Worm (Caenorhabditis elegans) whole organism, late embryonic: ENCODE data around the gene lips-5.

Source experiments
- ama-1 ChIP-seq: fragments of 150-350 bp; optimal IDR thresholded peaks from 2 replicates; lab custom pipeline; 2014
- dmd-4 ChIP-seq: sonication (generic microtip); optimal IDR thresholded peaks from 2 replicates; lab custom pipeline; 2016; ENCODE audit warnings: borderline replicate concordance, missing genetic modification characterization, missing compliant biosample characterization
- hlh-15 ChIP-seq: sonication (generic microtip); optimal IDR thresholded peaks from 2 replicates; lab custom pipeline; 2016; ENCODE audit warnings: missing genetic modification characterization, missing compliant biosample characterization
- mec-3 ChIP-seq: sonication (generic microtip); optimal IDR thresholded peaks from 2 replicates; lab custom pipeline; 2016; ENCODE audit warnings: borderline replicate concordance, missing genetic modification characterization, missing compliant biosample characterization
- pqm-1 ChIP-seq: sonication (generic microtip); optimal IDR thresholded peaks from 2 replicates; lab custom pipeline; 2016; ENCODE audit warnings: missing genetic modification characterization, missing compliant biosample characterization
- ref-2 ChIP-seq: sonication (generic microtip); optimal IDR thresholded peaks from 2 replicates; lab custom pipeline; 2016; ENCODE audit warnings: missing genetic modification characterization, missing compliant biosample characterization

ce11 chrIV:11759852-11760251 is 13.7 kb downstream of the lips-5 start:
- TF ChIP-seq hlh-15 (tag; lab: Kevin White, UChicago) (no peak), ama-1 (no peak), dmd-4 (tag; lab: Kevin White, UChicago) (no peak), mec-3 (no peak), pqm-1 (tag; lab: Kevin White, UChicago) (no peak), ref-2 (tag; lab: Kevin White, UChicago) (no peak)
